Fruit fly (Drosophila melanogaster): ENCODE results near the gene CG43843.

Gene CG43843

DNA sequence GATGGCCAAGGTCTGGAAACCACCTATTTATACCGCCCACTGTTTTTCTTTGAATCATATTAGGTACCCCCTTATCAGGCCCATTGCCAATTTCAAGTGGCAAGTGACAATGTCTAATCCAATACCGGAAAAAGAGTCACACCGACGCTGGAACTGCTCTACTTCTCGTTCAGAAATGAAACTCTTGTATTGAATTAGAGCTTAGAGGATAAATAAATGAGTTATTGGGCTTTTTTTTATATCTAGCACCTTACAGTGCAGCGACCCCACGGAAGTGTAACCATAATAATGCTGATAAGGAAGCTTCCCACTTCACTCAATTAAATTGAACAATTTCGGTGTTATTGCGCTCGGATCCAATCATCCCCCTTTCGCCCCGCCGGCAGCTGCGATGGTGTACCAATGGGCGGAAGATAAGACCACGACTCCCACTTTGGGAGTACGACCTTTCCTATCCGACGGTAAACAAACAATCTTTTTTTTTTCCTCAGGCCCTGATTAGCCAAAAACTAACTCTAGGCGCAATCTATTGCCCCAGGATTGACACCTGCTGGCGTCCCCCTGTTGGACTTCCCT lies 34.0 kb upstream of the CG43843 start, which contains the start of gene CG15043 (continued):
- TF ChIP-seq CG10366 (GFP tag; IDR thresholded peaks at IDR 0.05) (no peak), pzg (GFP tag; optimal IDR thresholded peaks at IDR 0.05) (no peak), lmd (GFP tag; IDR thresholded peaks at IDR 0.05) (peak; percentile 42; the same call in 1 of the 2 replicates), Lim3 (GFP tag; IDR thresholded peaks at IDR 0.05) (no peak), CG2129 (GFP tag; IDR thresholded peaks at IDR 0.05; ENCODE audit: partially characterized antibody) (no peak), Hsf (GFP tag; optimal IDR thresholded peaks at IDR 0.05) (peak; percentile 19), CG1233 (GFP tag; optimal IDR thresholded peaks at IDR 0.05) (no peak), esg (GFP tag; conservative IDR thresholded peaks at IDR 0.05) (no peak; the same call in 1 of the 2 replicates), CG18476 (GFP tag; optimal IDR thresholded peaks at IDR 0.05) (peak; percentile 13), CG17361 (GFP tag; IDR thresholded peaks at IDR 0.05) (no peak), CG4730 (GFP tag; IDR thresholded peaks at IDR 0.05) (peak; percentile 39), Tbp (GFP tag; optimal IDR thresholded peaks at IDR 0.05) (no peak), B-H2 (GFP tag; optimal IDR thresholded peaks at IDR 0.05) (no peak), CG33557 (GFP tag; optimal IDR thresholded peaks at IDR 0.05) (no peak), CG3407 (GFP tag; optimal IDR thresholded peaks at IDR 0.05) (no peak), tio (GFP tag; optimal IDR thresholded peaks at IDR 0.05) (no peak), zen (tag; optimal IDR thresholded peaks at IDR 0.05) (no peak), CG8478 (optimal IDR thresholded peaks at IDR 0.05) (no peak), sqz (GFP tag; optimal IDR thresholded peaks at IDR 0.05) (no peak), Atf3 (GFP tag; optimal IDR thresholded peaks at IDR 0.05) (no peak), cwo (GFP tag; optimal IDR thresholded peaks at IDR 0.05) (peak; percentile 44), btn (GFP tag; optimal IDR thresholded peaks at IDR 0.05) (no peak), Sry-δ (GFP tag; optimal IDR thresholded peaks at IDR 0.05) (peak; percentile 16), slp2 (GFP tag; optimal IDR thresholded peaks at IDR 0.05) (no peak), CG6254 (GFP tag; optimal IDR thresholded peaks at IDR 0.05) (no peak), gt (GFP tag; IDR thresholded peaks at IDR 0.05) (no peak), CG2889 (GFP tag; IDR thresholded peaks at IDR 0.05) (no peak), chif (GFP tag; optimal IDR thresholded peaks at IDR 0.05) (no peak), Meics (GFP tag; optimal IDR thresholded peaks at IDR 0.05) (peak; percentile 71), CG12391 (tag; optimal IDR thresholded peaks at IDR 0.05) (no peak), emc (GFP tag; optimal IDR thresholded peaks at IDR 0.05) (no peak), CG3838 (GFP tag; optimal IDR thresholded peaks at IDR 0.05) (no peak), tup (GFP tag; optimal IDR thresholded peaks at IDR 0.05) (no peak), ase (GFP tag; IDR thresholded peaks at IDR 0.05) (peak; percentile 55; the same call in 1 of the 3 replicates), Blimp-1 (GFP tag; optimal IDR thresholded peaks at IDR 0.05) (no peak), p53 (GFP tag; optimal IDR thresholded peaks at IDR 0.05) (no peak), tx (GFP tag; optimal IDR thresholded peaks at IDR 0.05) (no peak), CG8089 (GFP tag; optimal IDR thresholded peaks at IDR 0.05) (no peak), Sox100B (GFP tag; optimal IDR thresholded peaks at IDR 0.05) (no peak), Atf-2 (GFP tag; optimal IDR thresholded peaks at IDR 0.05) (no peak), CG4404 (GFP tag; IDR thresholded peaks at IDR 0.05) (no peak), Asciz (GFP tag; optimal IDR thresholded peaks at IDR 0.05) (no peak), Xbp1 (GFP tag; optimal IDR thresholded peaks at IDR 0.05) (no peak), chinmo (GFP tag; IDR thresholded peaks at IDR 0.05; ENCODE audit: partially characterized antibody) (no peak), nerfin-2 (GFP tag; IDR thresholded peaks at IDR 0.05; ENCODE audit: partially characterized antibody) (no peak), CG7271 (tag; optimal IDR thresholded peaks at IDR 0.05) (no peak), salm (tag; optimal IDR thresholded peaks at IDR 0.05) (no peak), CG10959 (GFP tag; IDR thresholded peaks at IDR 0.05) (no peak), vnd (GFP tag; IDR thresholded peaks at IDR 0.05; ENCODE audit: partially characterized antibody) (no peak), Camta (GFP tag; optimal IDR thresholded peaks at IDR 0.05) (no peak), CG4328 (GFP tag; optimal IDR thresholded peaks at IDR 0.05) (no peak)
